Fruit fly (Drosophila melanogaster) whole organism, embryonic: ENCODE data around the gene dlp.

Source experiments
- ATbp ChIP-seq: fragments of 200-800 bp; sonication (Bioruptor generic); optimal IDR thresholded peaks from 2 replicates; lab custom pipeline; 2017; ENCODE audit warnings: missing biosample characterization, mild to moderate bottlenecking, missing genetic modification characterization, missing genetic modification reagents
- Blimp-1 ChIP-seq: fragments of 200-800 bp; sonication (Bioruptor generic); optimal IDR thresholded peaks from 3 replicates; lab custom pipeline; 2018; ENCODE audit warnings: missing biosample characterization, missing genetic modification characterization, mild to moderate bottlenecking, moderate library complexity, missing genetic modification reagents
- Bteb2 ChIP-seq: fragments of 200-800 bp; sonication (Bioruptor generic); optimal IDR thresholded peaks from 2 replicates; lab custom pipeline; 2016; ENCODE audit warnings: missing biosample characterization, missing genetic modification characterization
- CG10209 ChIP-seq: fragments of 200-800 bp; sonication (Bioruptor generic); optimal IDR thresholded peaks from 3 replicates; lab custom pipeline; 2017; ENCODE audit warnings: missing biosample characterization, mild to moderate bottlenecking, missing genetic modification characterization, missing genetic modification reagents
- CG1024 ChIP-seq: fragments of 200-800 bp; sonication (Bioruptor generic); IDR thresholded peaks from 2 replicates; pipeline ENCODE4 v1.3.6; 2022; ENCODE audit warnings: missing biosample characterization, missing genetic modification characterization
- CG10543 ChIP-seq: fragments of 200-800 bp; sonication (Bioruptor generic); optimal IDR thresholded peaks from 3 replicates; lab custom pipeline; 2017; ENCODE audit warnings: missing biosample characterization, mild to moderate bottlenecking, missing genetic modification characterization, moderate library complexity
- CG11504 ChIP-seq: fragments of 200-800 bp; sonication (Bioruptor generic); optimal IDR thresholded peaks from 3 replicates; lab custom pipeline; 2019; ENCODE audit warnings: missing biosample characterization, mild to moderate bottlenecking, missing genetic modification characterization, moderate library complexity
- CG11723 ChIP-seq: fragments of 200-800 bp; sonication (Bioruptor generic); optimal IDR thresholded peaks from 2 replicates; lab custom pipeline; 2017; ENCODE audit warnings: missing biosample characterization, mild to moderate bottlenecking, missing genetic modification characterization
- CG13424 ChIP-seq: fragments of 200-800 bp; sonication (Bioruptor generic); optimal IDR thresholded peaks from 2 replicates; lab custom pipeline; 2019; ENCODE audit warnings: missing biosample characterization, mild to moderate bottlenecking, missing genetic modification characterization, moderate library complexity
- CG13775 ChIP-seq: fragments of 200-800 bp; sonication (Bioruptor generic); optimal IDR thresholded peaks from 3 replicates; lab custom pipeline; 2017; ENCODE audit warnings: missing biosample characterization, mild to moderate bottlenecking, missing genetic modification characterization
- CG14014 ChIP-seq: fragments of 200-800 bp; sonication (Bioruptor generic); IDR thresholded peaks from 2 replicates; pipeline ENCODE4 v1.3.6; 2022; ENCODE audit warnings: missing biosample characterization, missing genetic modification characterization
- CG18262 ChIP-seq: fragments of 200-800 bp; optimal IDR thresholded peaks from 3 replicates; lab custom pipeline; 2019; ENCODE audit warnings: missing biosample characterization, mild to moderate bottlenecking, missing genetic modification characterization, moderate library complexity
- CG31441 ChIP-seq: fragments of 200-800 bp; sonication (Bioruptor generic); IDR thresholded peaks from 2 replicates; pipeline ENCODE4 v1.3.6; 2022; ENCODE audit warnings: missing biosample characterization, missing genetic modification characterization
- CG3163 ChIP-seq: fragments of 200-800 bp; sonication (Bioruptor generic); optimal IDR thresholded peaks from 3 replicates; lab custom pipeline; 2016; ENCODE audit warnings: missing biosample characterization, missing genetic modification characterization
- CG32767 ChIP-seq: fragments of 200-800 bp; sonication (Bioruptor generic); IDR thresholded peaks from 2 replicates; pipeline ENCODE4 v1.3.6; 2022; ENCODE audit warnings: missing biosample characterization, missing genetic modification characterization
- CG34376 ChIP-seq: fragments of 200-800 bp; sonication (Bioruptor generic); optimal IDR thresholded peaks from 2 replicates; lab custom pipeline; 2018; ENCODE audit warnings: missing biosample characterization, mild to moderate bottlenecking, missing genetic modification characterization
- CG3726 ChIP-seq: fragments of 200-800 bp; sonication (Bioruptor generic); IDR thresholded peaks from 3 replicates; pipeline ENCODE4, ENCODE4 v1.3.6; 2022; ENCODE audit warnings: missing biosample characterization, missing genetic modification characterization
- CG6791 ChIP-seq: fragments of 200-800 bp; sonication (Bioruptor generic); IDR thresholded peaks from 3 replicates; pipeline ENCODE4 v1.3.6; 2022; ENCODE audit warnings: missing biosample characterization, missing genetic modification characterization; ENCODE audit not compliant: partially characterized antibody
- CG7556 ChIP-seq: fragments of 200-800 bp; sonication (Bioruptor generic); optimal IDR thresholded peaks from 2 replicates; lab custom pipeline; 2017; ENCODE audit warnings: missing biosample characterization, mild to moderate bottlenecking, missing genetic modification characterization
- CG8944 ChIP-seq: fragments of 200-800 bp; sonication (Bioruptor generic); optimal IDR thresholded peaks from 3 replicates; lab custom pipeline; 2016; ENCODE audit warnings: missing biosample characterization, missing genetic modification characterization
- CHES-1-like ChIP-seq: fragments of 200-800 bp; sonication (Bioruptor generic); optimal IDR thresholded peaks from 2 replicates; lab custom pipeline; 2016; ENCODE audit warnings: missing biosample characterization, missing genetic modification characterization
- Dad ChIP-seq: fragments of 200-800 bp; sonication (Bioruptor generic); optimal IDR thresholded peaks from 3 replicates; lab custom pipeline; 2016; ENCODE audit warnings: missing biosample characterization, missing genetic modification characterization
- HLH3B ChIP-seq: fragments of 200-800 bp; sonication (Bioruptor generic); IDR thresholded peaks from 2 replicates; pipeline ENCODE4 v1.3.6; 2022; ENCODE audit warnings: missing biosample characterization, missing genetic modification characterization
- HmgZ ChIP-seq: fragments of 200-800 bp; sonication (Bioruptor generic); optimal IDR thresholded peaks from 2 replicates; lab custom pipeline; 2018; ENCODE audit warnings: missing biosample characterization, mild to moderate bottlenecking, missing genetic modification characterization
- NC2β ChIP-seq: fragments of 200-800 bp; sonication (Bioruptor generic); optimal IDR thresholded peaks from 2 replicates; lab custom pipeline; 2016; ENCODE audit warnings: missing biosample characterization, missing genetic modification characterization
- Nf-YC ChIP-seq: fragments of 200-800 bp; optimal IDR thresholded peaks from 3 replicates; lab custom pipeline; 2019; ENCODE audit warnings: missing biosample characterization, mild to moderate bottlenecking, missing genetic modification characterization, moderate library complexity
- NfI ChIP-seq: fragments of 200-800 bp; sonication (Bioruptor generic); optimal IDR thresholded peaks from 3 replicates; lab custom pipeline; 2018; ENCODE audit warnings: missing biosample characterization, mild to moderate bottlenecking, missing genetic modification characterization, moderate library complexity
- Side ChIP-seq: fragments of 200-800 bp; sonication (Bioruptor generic); optimal IDR thresholded peaks from 2 replicates; lab custom pipeline; 2016; ENCODE audit warnings: missing biosample characterization, missing genetic modification characterization
- Six4 ChIP-seq: fragments of 200-800 bp; sonication (Bioruptor generic); optimal IDR thresholded peaks from 2 replicates; lab custom pipeline; 2016; ENCODE audit warnings: missing biosample characterization, missing genetic modification characterization
- Trl ChIP-seq, 3 experiments: fragments of >200 bp in 2 of 3; fragments of 200-800 bp in 1 of 3; sonication (Bioruptor generic) in 1 of 3; optimal IDR thresholded peaks; 2 replicates in 1 of 3; 3 replicates in 2 of 3; lab custom pipeline; 2016 to 2017; ENCODE audit warnings: missing biosample characterization in 1 of 3, missing genetic modification characterization in 1 of 3
- YL-1 ChIP-seq: fragments of 200-800 bp; sonication (Bioruptor generic); optimal IDR thresholded peaks from 3 replicates; lab custom pipeline; 2017; ENCODE audit warnings: missing biosample characterization, mild to moderate bottlenecking, missing genetic modification characterization
- ash1 ChIP-seq: fragments of 200-800 bp; sonication (Bioruptor generic); optimal IDR thresholded peaks from 2 replicates; lab custom pipeline; 2018; ENCODE audit warnings: missing biosample characterization, mild to moderate bottlenecking, missing genetic modification characterization
- chif ChIP-seq, 2 experiments: fragments of 200-800 bp; sonication (Bioruptor generic); optimal IDR thresholded peaks; 3 replicates each; lab custom pipeline; 2016; ENCODE audit warnings: missing biosample characterization in 2 of 2, missing genetic modification characterization in 2 of 2
- ci ChIP-seq: fragments of 200-800 bp; sonication (Bioruptor generic); IDR thresholded peaks from 3 replicates; pipeline ENCODE4 v1.3.6; 2022; ENCODE audit warnings: missing biosample characterization, missing genetic modification characterization
- dati ChIP-seq: fragments of 200-800 bp; sonication (Bioruptor generic); IDR thresholded peaks from 2 replicates; pipeline ENCODE4 v1.3.6; 2022; ENCODE audit warnings: missing biosample characterization, missing genetic modification characterization
- dmrt99B ChIP-seq: fragments of 200-800 bp; sonication (Bioruptor generic); optimal IDR thresholded peaks from 2 replicates; lab custom pipeline; 2018; ENCODE audit warnings: missing biosample characterization, mild to moderate bottlenecking, missing genetic modification characterization, moderate library complexity
- dpn ChIP-seq, 2 experiments: fragments of 200-800 bp; sonication (Bioruptor generic); optimal IDR thresholded peaks; 3 replicates each; lab custom pipeline; 2016; ENCODE audit warnings: missing biosample characterization in 2 of 2, missing genetic modification characterization in 2 of 2
- ems ChIP-seq: fragments of 200-800 bp; sonication (Bioruptor generic); optimal IDR thresholded peaks from 3 replicates; lab custom pipeline; 2016; ENCODE audit warnings: missing biosample characterization, missing genetic modification characterization
- gcm2 ChIP-seq: fragments of 200-800 bp; sonication (Bioruptor generic); optimal IDR thresholded peaks from 2 replicates; lab custom pipeline; 2016; ENCODE audit warnings: missing biosample characterization, missing genetic modification characterization
- hb ChIP-seq: fragments of 200-800 bp; sonication (Bioruptor generic); IDR thresholded peaks from 3 replicates; pipeline ENCODE4 v1.3.6; 2022; ENCODE audit warnings: missing biosample characterization, missing genetic modification characterization; ENCODE audit not compliant: partially characterized antibody
- jumu ChIP-seq: fragments of 200-800 bp; sonication (Bioruptor generic); optimal IDR thresholded peaks from 3 replicates; lab custom pipeline; 2016; ENCODE audit warnings: missing biosample characterization, missing genetic modification characterization
- ken ChIP-seq: fragments of 200-800 bp; sonication (Bioruptor generic); IDR thresholded peaks from 3 replicates; pipeline ENCODE4 v1.3.6; 2022; ENCODE audit warnings: missing biosample characterization, missing genetic modification characterization
- mirr ChIP-seq: fragments of 200-800 bp; sonication (Bioruptor generic); optimal IDR thresholded peaks from 3 replicates; lab custom pipeline; 2018; ENCODE audit warnings: missing biosample characterization, mild to moderate bottlenecking, missing genetic modification characterization
- mld ChIP-seq: fragments of 200-800 bp; sonication (Bioruptor generic); IDR thresholded peaks from 3 replicates; pipeline ENCODE4 v1.3.6; 2022; ENCODE audit warnings: missing biosample characterization, missing genetic modification characterization; ENCODE audit not compliant: partially characterized antibody
- sisA ChIP-seq: fragments of 200-800 bp; sonication (Bioruptor generic); IDR thresholded peaks from 2 replicates; pipeline ENCODE4 v1.3.6; 2022; ENCODE audit warnings: missing biosample characterization, missing genetic modification characterization
- slbo ChIP-seq: fragments of 200-800 bp; sonication (Bioruptor generic); IDR thresholded peaks from 2 replicates; pipeline ENCODE4 v1.3.6; 2022; ENCODE audit warnings: missing biosample characterization, missing genetic modification characterization
- so ChIP-seq: fragments of 200-800 bp; sonication (Bioruptor generic); IDR thresholded peaks from 3 replicates; pipeline ENCODE4 v1.3.6; 2022; ENCODE audit warnings: missing biosample characterization, missing genetic modification characterization
- sqz ChIP-seq: fragments of 200-800 bp; sonication (Bioruptor generic); optimal IDR thresholded peaks from 3 replicates; lab custom pipeline; 2018; ENCODE audit warnings: missing biosample characterization, mild to moderate bottlenecking, missing genetic modification characterization

Gene dlp

dm6 chr3L:14659954-14660907 is 27.8 kb downstream of the dlp start (continued):
- TF ChIP-seq CG11723 (GFP tag; lab: Kevin White, UChicago) (no peak), CG1024 (GFP tag; lab: Robert Waterston, UW) (no peak), CG6791 (GFP tag; lab: Robert Waterston, UW) (no peak), CG32767 (GFP tag; lab: Robert Waterston, UW) (no peak), CG8944 (GFP tag; lab: Kevin White, UChicago) (no peak), mirr (no peak), ash1 (no peak), Six4 (GFP tag; lab: Kevin White, UChicago) (no peak), NfI (GFP tag; lab: Kevin White, UChicago) (no peak), mld (GFP tag; lab: Robert Waterston, UW) (no peak), Bteb2 (GFP tag; lab: Kevin White, UChicago) (no peak), chif (GFP tag; optimal IDR thresholded peaks at IDR 0.05; lab: Kevin White, UChicago) (no peak), YL-1 (GFP tag; lab: Kevin White, UChicago) (no peak), dmrt99B (tag; lab: Kevin White, UChicago) (peak; percentile 8), ci (GFP tag; lab: Robert Waterston, UW) (0 out of 3 replicates have a peak, but pooled peaks have one; percentile 15), ems (GFP tag; lab: Kevin White, UChicago) (no peak), Blimp-1 (GFP tag; lab: Kevin White, UChicago) (peak; percentile 71), Trl (optimal IDR thresholded peaks at IDR 0.05; lab: Kevin White, UChicago) (peak; percentile 42 to 59), Trl (GFP tag; optimal IDR thresholded peaks at IDR 0.05; lab: Kevin White, UChicago) (no peak), CG13775 (GFP tag; lab: Kevin White, UChicago) (no peak), Nf-YC (tag; lab: Kevin White, UChicago) (no peak), Side (no peak), CHES-1-like (no peak), Dad (GFP tag; lab: Kevin White, UChicago) (no peak), CG14014 (GFP tag; lab: Robert Waterston, UW) (no peak), dati (GFP tag; lab: Robert Waterston, UW) (no peak), hb (GFP tag; lab: Robert Waterston, UW) (0 out of 3 replicates have a peak, but pooled peaks have one; percentile 12), CG13424 (no peak), CG34376 (GFP tag; lab: Kevin White, UChicago) (no peak), NC2β (GFP tag; lab: Kevin White, UChicago) (no peak), CG7556 (GFP tag; lab: Kevin White, UChicago) (peak; percentile 31), so (no peak), ken (GFP tag; lab: Robert Waterston, UW) (no peak), slbo (GFP tag; lab: Robert Waterston, UW) (no peak), CG18262 (tag; lab: Kevin White, UChicago) (peak; percentile 15), HmgZ (tag; lab: Kevin White, UChicago) (no peak), CG3726 (GFP tag; lab: Robert Waterston, UW) (no peak), ATbp (peak; percentile 10), jumu (GFP tag; lab: Kevin White, UChicago) (no peak), sisA (GFP tag; lab: Robert Waterston, UW) (no peak), dpn (GFP tag; optimal IDR thresholded peaks at IDR 0.05; lab: Kevin White, UChicago) (no peak), CG10543 (GFP tag; lab: Kevin White, UChicago) (no peak), gcm2 (no peak), sqz (GFP tag; lab: Kevin White, UChicago) (peak; percentile 61), HLH3B (GFP tag; lab: Robert Waterston, UW) (no peak), CG3163 (no peak), CG10209 (no peak), CG11504 (peak; percentile 12), CG31441 (GFP tag; lab: Robert Waterston, UW) (peak; percentile 25; the same call in 1 of the 2 replicates)
